Fruit fly (Drosophila melanogaster): ENCODE data around the gene kz.
A peak's percentile ranks its signal among the peaks of the same experiment; 100 is the strongest.

The kz gene

DNA sequence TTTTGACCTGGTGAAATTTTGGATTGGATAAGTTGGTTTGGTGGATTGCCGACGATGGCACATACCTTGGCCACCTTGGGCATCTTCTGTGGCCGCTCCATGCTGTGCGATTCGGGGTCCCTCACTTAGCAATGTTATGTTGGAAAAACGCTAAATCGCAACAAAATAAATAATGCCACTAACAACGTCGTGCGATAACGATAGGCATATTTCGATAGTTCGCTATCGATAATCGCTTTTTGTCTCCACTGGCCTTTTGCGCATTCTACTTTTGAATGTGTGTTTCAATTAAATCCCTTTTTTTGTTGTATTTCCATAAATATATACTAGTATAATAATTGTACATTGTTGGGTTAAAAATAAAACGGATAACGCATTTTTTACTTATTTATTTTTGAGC is 7.9 kb upstream of the kz start, which contains the start of gene crn:
TSS of gene crn (minus strand) at position 221 of the 400 bp plus-strand sequence.
- TF ChIP-seq CG6808 (GFP tag; optimal IDR thresholded peaks at IDR 0.05) (no peak), CG10631 (GFP tag; optimal IDR thresholded peaks at IDR 0.05) (no peak), CG16779 (tag; optimal IDR thresholded peaks at IDR 0.05) (no peak), salr (GFP tag; optimal IDR thresholded peaks at IDR 0.05) (no peak), CG11294 (GFP tag; IDR thresholded peaks at IDR 0.05) (no peak), fkh (GFP tag; optimal IDR thresholded peaks at IDR 0.05) (no peak), Hr39 (GFP tag; optimal IDR thresholded peaks at IDR 0.05) (no peak), CG31627 (GFP tag; optimal IDR thresholded peaks at IDR 0.05) (no peak), CG11902 (GFP tag; optimal IDR thresholded peaks at IDR 0.05) (no peak)

DNA sequence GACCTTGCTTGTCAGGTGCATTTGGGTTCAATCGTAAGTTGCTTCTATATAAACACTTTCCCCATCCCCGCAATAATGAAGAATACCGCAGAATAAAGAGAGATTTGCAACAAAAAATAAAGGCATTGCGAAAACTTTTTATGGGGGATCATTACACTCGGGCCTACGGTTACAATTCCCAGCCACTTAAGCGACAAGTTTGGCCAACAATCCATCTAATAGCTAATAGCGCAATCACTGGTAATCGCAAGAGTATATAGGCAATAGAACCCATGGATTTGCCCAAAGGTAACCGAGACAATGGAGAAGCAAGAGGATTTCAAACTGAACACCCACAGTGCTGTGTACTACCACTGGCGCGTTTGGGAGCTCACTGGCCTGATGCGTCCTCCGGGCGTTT is 4.1 kb upstream of the kz start, which contains the start of gene Or2a:
TSS of gene Or2a (plus strand) at position 301 of the 400 bp plus-strand sequence.
- TF ChIP-seq CG9139 (GFP tag; optimal IDR thresholded peaks at IDR 0.05) (no peak), svp (GFP tag) (no peak), CG16779 (tag; optimal IDR thresholded peaks at IDR 0.05) (no peak), spab (GFP tag; optimal IDR thresholded peaks at IDR 0.05) (no peak), Smox (GFP tag; optimal IDR thresholded peaks at IDR 0.05) (no peak), pdm3 (GFP tag; optimal IDR thresholded peaks at IDR 0.05) (no peak), CG6163 (GFP tag; IDR thresholded peaks at IDR 0.05) (no peak), Sox14 (GFP tag; optimal IDR thresholded peaks at IDR 0.05) (no peak), CG10669 (GFP tag; optimal IDR thresholded peaks at IDR 0.05) (no peak), CG6808 (GFP tag; optimal IDR thresholded peaks at IDR 0.05) (no peak), fkh (GFP tag; optimal IDR thresholded peaks at IDR 0.05) (no peak), CG15336 (GFP tag; IDR thresholded peaks at IDR 0.05) (no peak), Hr38 (GFP tag; optimal IDR thresholded peaks at IDR 0.05) (no peak)

DNA sequence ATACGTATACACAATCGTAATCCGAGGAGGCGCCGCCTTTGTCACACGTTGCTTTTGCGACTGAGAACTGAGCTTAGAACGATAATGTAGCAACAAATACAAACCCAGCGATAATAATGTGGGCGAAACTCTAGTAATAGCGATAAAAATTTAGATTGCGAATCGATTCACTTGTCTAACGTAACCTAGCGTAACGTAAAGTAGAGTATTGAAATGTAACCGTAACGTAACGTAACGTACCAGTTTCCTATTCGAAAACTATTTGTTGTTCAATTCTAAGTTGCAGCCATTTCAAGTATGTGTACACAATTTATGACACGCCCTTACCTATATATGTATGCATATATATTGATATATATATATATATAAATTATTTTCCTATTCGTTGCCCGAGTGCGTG is 2.9 kb upstream of the kz start:
- TF ChIP-seq Met (GFP tag; optimal IDR thresholded peaks at IDR 0.05): no peak
- no peak for TF ChIP-seq achi (GFP tag; optimal IDR thresholded peaks at IDR 0.05)
- TF ChIP-seq Hr4 (GFP tag; optimal IDR thresholded peaks at IDR 0.05): no peak
- TF ChIP-seq Hr38 (GFP tag; optimal IDR thresholded peaks at IDR 0.05): no peak
- TF ChIP-seq net (GFP tag; optimal IDR thresholded peaks at IDR 0.05): no peak
- no peak for TF ChIP-seq Sox102F (GFP tag; optimal IDR thresholded peaks at IDR 0.05)
- no peak for TF ChIP-seq CG11902 (GFP tag; optimal IDR thresholded peaks at IDR 0.05)
- no peak for TF ChIP-seq Eip78C (GFP tag)
- no peak for TF ChIP-seq Sox14 (GFP tag; optimal IDR thresholded peaks at IDR 0.05)
- no peak for TF ChIP-seq CG11294 (GFP tag; IDR thresholded peaks at IDR 0.05)

DNA sequence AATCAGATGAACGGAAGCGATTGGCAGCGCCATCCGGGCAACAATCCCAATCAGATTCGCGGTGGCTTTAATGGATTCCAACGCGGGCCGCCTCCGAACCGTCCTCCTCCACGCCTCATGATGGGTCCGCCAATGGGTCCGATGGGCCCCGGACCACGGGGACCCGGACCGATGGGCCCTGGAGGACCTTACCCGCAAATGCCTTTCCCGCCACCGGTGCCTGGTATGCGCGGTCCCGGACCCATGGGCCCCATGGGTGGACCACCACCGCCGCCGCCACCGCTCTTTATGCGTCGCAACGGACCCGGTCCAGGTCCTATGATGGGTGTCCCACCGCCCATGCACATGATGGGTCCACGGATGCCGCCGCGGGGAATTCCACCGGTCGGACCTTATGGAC is 1.1 kb upstream of the kz start:
- TF ChIP-seq Gug (GFP tag; IDR thresholded peaks at IDR 0.05) (no peak), Smox (GFP tag; optimal IDR thresholded peaks at IDR 0.05) (no peak), CG6854 (GFP tag; optimal IDR thresholded peaks at IDR 0.05) (no peak), fd85E (GFP tag; optimal IDR thresholded peaks at IDR 0.05) (no peak), CG6163 (GFP tag; IDR thresholded peaks at IDR 0.05) (no peak)

DNA sequence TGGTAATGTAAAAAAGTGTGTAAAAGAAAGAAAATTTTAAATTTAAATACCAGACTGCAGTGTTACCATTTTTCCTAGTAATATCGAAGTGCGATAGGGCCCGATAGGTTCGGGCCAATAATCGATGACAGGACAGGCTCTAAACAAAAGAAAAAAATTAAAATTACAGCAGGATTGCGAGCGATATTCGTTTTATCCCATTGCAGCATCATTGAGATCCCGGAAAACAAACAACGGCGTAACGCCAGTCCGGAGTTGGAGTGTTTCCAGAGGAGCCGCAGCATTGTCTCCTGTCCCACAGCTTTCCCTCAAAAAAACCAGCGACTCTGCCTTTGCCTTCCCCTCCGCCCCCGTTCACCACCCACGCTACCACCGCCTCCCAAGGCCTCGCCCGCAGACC is 16.7 kb downstream of the kz start, which contains the start of gene pcx:
TSS of gene pcx (plus strand) at position 159 of the 400 bp plus-strand sequence.
- TF ChIP-seq cyc (GFP tag; optimal IDR thresholded peaks at IDR 0.05) (no peak), CG4318 (GFP tag; optimal IDR thresholded peaks at IDR 0.05) (no peak), Sox15 (GFP tag; optimal IDR thresholded peaks at IDR 0.05) (no peak), CG15336 (GFP tag; IDR thresholded peaks at IDR 0.05) (0 out of 2 replicates have a peak, but pooled peaks have one; percentile 17), CG6854 (GFP tag; optimal IDR thresholded peaks at IDR 0.05) (no peak)

DNA sequence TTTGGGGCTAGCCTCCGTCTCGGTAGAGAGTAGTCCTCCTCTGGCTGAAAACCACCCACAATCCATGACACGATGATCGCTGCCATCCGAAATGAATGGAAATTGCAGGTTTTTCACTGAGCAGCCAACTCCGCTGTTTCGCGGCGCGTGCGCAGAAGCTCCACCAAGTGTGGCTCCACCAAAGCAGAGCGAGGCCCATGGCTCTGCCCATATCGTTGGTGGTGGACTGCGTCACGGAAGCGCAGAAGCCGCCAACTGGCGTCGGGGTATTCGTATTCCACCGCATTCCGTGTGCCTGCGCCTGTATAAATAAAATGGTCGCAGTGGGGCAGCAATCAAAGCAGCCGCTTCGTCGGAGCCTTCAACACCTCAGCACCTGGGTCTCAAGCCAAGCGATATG is 18.4 kb downstream of the kz start, which contains the start of gene CG14052:
TSS of gene CG14052 (plus strand) at position 301 of the 400 bp plus-strand sequence.
- no peak for TF ChIP-seq pdm3 (GFP tag; optimal IDR thresholded peaks at IDR 0.05)
